Worm (Caenorhabditis elegans) whole organism, L1 larva: ENCODE measurements around the gene ptr-18.

ENCODE experiments used
- blmp-1 ChIP-seq: fragments of 150-350 bp; optimal IDR thresholded peaks from 2 replicates; lab custom pipeline; 2014; ENCODE audit warnings: missing biosample characterization, missing genetic modification characterization
- ceh-8 ChIP-seq: fragments of 200-800 bp; sonication (Bioruptor generic); optimal IDR thresholded peaks from 2 replicates; lab custom pipeline; 2018; ENCODE audit warnings: mild to moderate bottlenecking, missing genetic modification characterization, moderate library complexity, missing compliant biosample characterization
- ceh-82 ChIP-seq, 3 experiments: fragments of 150-350 bp in 1 of 3; sonication (generic microtip) in 2 of 3; optimal IDR thresholded peaks; 2 replicates each; lab custom pipeline; 2014 to 2017; ENCODE audit warnings: missing biosample characterization in 3 of 3, missing genetic modification characterization in 3 of 3
- ceh-88 ChIP-seq: fragments of 200-800 bp; sonication (Bioruptor generic); IDR thresholded peaks from 2 replicates; pipeline ENCODE4 v1.3.6; 2022; ENCODE audit warnings: missing genetic modification characterization, missing compliant biosample characterization
- dpl-1 ChIP-seq, 3 experiments: fragments of 150-350 bp in 2 of 3; sonication (generic microtip) in 1 of 3; optimal IDR thresholded peaks; 2 replicates each; lab custom pipeline; 2014 to 2017; ENCODE audit warnings: missing biosample characterization in 3 of 3, missing genetic modification characterization in 3 of 3, missing genetic modification reagents in 3 of 3
- dsc-1 ChIP-seq: sonication (generic microtip); optimal IDR thresholded peaks from 2 replicates; lab custom pipeline; 2016; ENCODE audit warnings: mild to moderate bottlenecking, missing genetic modification characterization, missing compliant biosample characterization
- efl-1 ChIP-seq, 4 experiments: fragments of 150-350 bp; optimal IDR thresholded peaks in 3 of 4; peaks in 1 of 4; 1 replicate in 1 of 4; 2 replicates in 3 of 4; lab custom pipeline; 2014; ENCODE audit warnings: missing biosample characterization in 2 of 4, missing genetic modification characterization in 2 of 4, missing genetic modification reagents in 2 of 4
- elt-2 ChIP-seq: sonication (generic microtip); optimal IDR thresholded peaks from 2 replicates; lab custom pipeline; 2016; ENCODE audit warnings: missing genetic modification characterization, mild to moderate bottlenecking, inconsistent platforms, missing compliant biosample characterization, missing genetic modification reagents
- ets-5 ChIP-seq: fragments of 200-800 bp; sonication (Bioruptor generic); IDR thresholded peaks from 2 replicates; pipeline ENCODE4 v1.3.6; 2022; ENCODE audit warnings: missing genetic modification characterization, missing compliant biosample characterization
- fkh-8 ChIP-seq: sonication (generic microtip); optimal IDR thresholded peaks from 2 replicates; lab custom pipeline; 2016; ENCODE audit warnings: mild to moderate bottlenecking, missing genetic modification characterization, missing compliant biosample characterization
- grh-1 ChIP-seq: fragments of 200-800 bp; sonication (Bioruptor generic); IDR thresholded peaks from 2 replicates; pipeline ENCODE4 v1.3.6; 2022; ENCODE audit warnings: missing genetic modification reagents, missing genetic modification characterization, missing compliant biosample characterization
- irx-1 ChIP-seq: sonication (generic microtip); optimal IDR thresholded peaks from 2 replicates; lab custom pipeline; 2016; ENCODE audit warnings: missing genetic modification characterization, missing compliant biosample characterization
- isw-1 ChIP-seq: fragments of 200-800 bp; sonication (Bioruptor generic); IDR thresholded peaks from 2 replicates; pipeline ENCODE4 v1.3.6; 2022; ENCODE audit warnings: missing genetic modification characterization, missing compliant biosample characterization
- jun-1 ChIP-seq: fragments of 150-350 bp; optimal IDR thresholded peaks from 2 replicates; lab custom pipeline; 2014; ENCODE audit warnings: missing biosample characterization, missing genetic modification reagents, missing genetic modification characterization
- lin-14 ChIP-seq: fragments of 200-800 bp; sonication (Bioruptor generic); optimal IDR thresholded peaks from 2 replicates; lab custom pipeline; 2018; ENCODE audit warnings: mild to moderate bottlenecking, missing genetic modification characterization, moderate library complexity, missing compliant biosample characterization
- lin-35 ChIP-seq, 2 experiments: fragments of 150-350 bp; optimal IDR thresholded peaks; 2 replicates each; lab custom pipeline; 2014; ENCODE audit warnings: missing biosample characterization in 2 of 2, missing genetic modification characterization in 2 of 2, missing genetic modification reagents in 2 of 2
- lin-39 ChIP-seq: fragments of 150-350 bp; optimal IDR thresholded peaks from 2 replicates; lab custom pipeline; 2014; ENCODE audit warnings: missing biosample characterization, missing genetic modification reagents, missing genetic modification characterization
- lsy-2 ChIP-seq, 2 experiments: fragments of 150-350 bp; optimal IDR thresholded peaks; 2 replicates each; lab custom pipeline; 2014; ENCODE audit warnings: missing biosample characterization in 2 of 2, missing genetic modification characterization in 2 of 2
- mab-9 ChIP-seq: fragments of 200-800 bp; sonication (Bioruptor generic); IDR thresholded peaks from 2 replicates; pipeline ENCODE4 v1.3.6; 2022; ENCODE audit warnings: missing genetic modification reagents, missing genetic modification characterization, missing compliant biosample characterization
- mep-1 ChIP-seq: fragments of 150-350 bp; optimal IDR thresholded peaks from 2 replicates; lab custom pipeline; 2014; ENCODE audit warnings: missing biosample characterization, missing genetic modification characterization
- nhr-11 ChIP-seq: fragments of 150-350 bp; optimal IDR thresholded peaks from 2 replicates; lab custom pipeline; 2014; ENCODE audit warnings: missing biosample characterization, missing genetic modification characterization
- nhr-19 ChIP-seq: fragments of 200-800 bp; sonication (Bioruptor generic); conservative IDR thresholded peaks from 2 replicates; pipeline ENCODE4 v1.3.6; 2022; ENCODE audit warnings: missing genetic modification characterization, missing compliant biosample characterization
- nhr-20 ChIP-seq: sonication (generic microtip); optimal IDR thresholded peaks from 2 replicates; lab custom pipeline; 2016; ENCODE audit warnings: mild to moderate bottlenecking, missing genetic modification characterization, missing compliant biosample characterization
- nhr-47 ChIP-seq: sonication (generic microtip); optimal IDR thresholded peaks from 2 replicates; lab custom pipeline; 2016; ENCODE audit warnings: mild to moderate bottlenecking, missing genetic modification characterization, moderate library complexity, missing compliant biosample characterization
- nhr-71 ChIP-seq: sonication (generic microtip); optimal IDR thresholded peaks from 2 replicates; lab custom pipeline; 2016; ENCODE audit warnings: mild to moderate bottlenecking, missing genetic modification characterization, moderate library complexity, missing compliant biosample characterization
- nhr-85 ChIP-seq: sonication (generic microtip); peaks from one replicate; lab custom pipeline; 2016; ENCODE audit warnings: missing genetic modification characterization, inconsistent platforms, missing compliant biosample characterization
- nhr-90 ChIP-seq: sonication (generic microtip); optimal IDR thresholded peaks from 2 replicates; lab custom pipeline; 2016; ENCODE audit warnings: mild to moderate bottlenecking, missing genetic modification characterization, missing compliant biosample characterization; ENCODE audit not compliant: poor library complexity
- pag-3 ChIP-seq: sonication (generic microtip); optimal IDR thresholded peaks from 2 replicates; lab custom pipeline; 2017; ENCODE audit warnings: missing genetic modification characterization, mild to moderate bottlenecking, missing compliant biosample characterization, antibody characterized with exemption, borderline replicate concordance; ENCODE audit not compliant: insufficient read depth
- rnt-1 ChIP-seq: sonication (generic microtip); optimal IDR thresholded peaks from 2 replicates; lab custom pipeline; 2016; ENCODE audit warnings: mild to moderate bottlenecking, missing genetic modification characterization, moderate library complexity, missing compliant biosample characterization
- snu-23 ChIP-seq: sonication (generic microtip); optimal IDR thresholded peaks from 2 replicates; lab custom pipeline; 2016; ENCODE audit warnings: missing genetic modification characterization, missing compliant biosample characterization
- swsn-7 ChIP-seq: sonication (generic microtip); optimal IDR thresholded peaks from 2 replicates; lab custom pipeline; 2016; ENCODE audit warnings: missing genetic modification characterization, missing compliant biosample characterization
- tbx-2 ChIP-seq: sonication (generic microtip); optimal IDR thresholded peaks from 2 replicates; lab custom pipeline; 2016; ENCODE audit warnings: missing genetic modification characterization, missing compliant biosample characterization
- unc-86 ChIP-seq: sonication (generic microtip); optimal IDR thresholded peaks from 2 replicates; lab custom pipeline; 2016; ENCODE audit warnings: missing genetic modification characterization, missing compliant biosample characterization
- unc-98 ChIP-seq: fragments of 200-800 bp; sonication (Bioruptor generic); IDR thresholded peaks from 2 replicates; pipeline ENCODE4 v1.3.6; 2022; ENCODE audit warnings: missing genetic modification characterization, missing compliant biosample characterization
- xbp-1 ChIP-seq: sonication (generic microtip); optimal IDR thresholded peaks from 2 replicates; lab custom pipeline; 2016; ENCODE audit warnings: missing genetic modification characterization, missing compliant biosample characterization
- zip-4 ChIP-seq: fragments of 200-800 bp; sonication (Bioruptor generic); optimal IDR thresholded peaks from 2 replicates; lab custom pipeline; 2018; ENCODE audit warnings: mild to moderate bottlenecking, missing genetic modification characterization, moderate library complexity, missing compliant biosample characterization
- ztf-11 ChIP-seq, 2 experiments: sonication (generic microtip); optimal IDR thresholded peaks; 2 replicates each; lab custom pipeline; 2016 to 2017; ENCODE audit warnings: missing genetic modification characterization in 2 of 2, missing biosample characterization in 1 of 2, missing compliant biosample characterization in 1 of 2

The ptr-18 gene

DNA sequence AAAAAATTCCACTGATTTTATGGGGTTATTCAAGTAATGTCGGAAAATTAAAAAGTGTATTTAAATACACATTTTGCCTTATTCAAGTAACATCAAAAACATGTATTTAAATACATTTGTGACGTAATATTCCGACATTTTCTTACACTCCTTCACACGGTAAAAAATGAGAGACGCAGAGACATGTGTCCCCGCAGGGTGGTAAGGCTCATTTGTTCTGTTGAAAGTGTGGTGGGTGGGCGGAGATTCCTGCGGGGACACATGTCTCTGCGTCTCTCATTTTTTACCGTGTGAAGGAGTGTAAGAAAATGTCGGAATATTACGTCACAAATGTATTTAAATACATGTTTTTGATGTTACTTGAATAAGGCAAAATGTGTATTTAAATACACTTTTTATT, 51.0 kb downstream of the ptr-18 start:
- TF ChIP-seq lin-35 (GFP tag; optimal IDR thresholded peaks at IDR 0.05; lab: Kevin White, UChicago) (peak; percentile 6 to 32), jun-1 (peak; percentile 19), nhr-90 (peak; percentile 66), efl-1 (optimal IDR thresholded peaks at IDR 0.05; lab: Kevin White, UChicago) (peak; percentile 19 to 47), efl-1 (GFP tag; optimal IDR thresholded peaks at IDR 0.05 in 1 of 2; lab: Kevin White, UChicago) (peak; percentile 25 to 80), ceh-8 (GFP tag; lab: Kevin White, UChicago) (peak; percentile 57), lin-39 (tag; lab: Kevin White, UChicago) (peak; percentile 10), nhr-20 (peak; percentile 38), snu-23 (GFP tag; lab: Kevin White, UChicago) (peak; percentile 51), rnt-1 (tag; lab: Kevin White, UChicago) (peak; percentile 79), dsc-1 (peak; percentile 59), unc-86 (tag; lab: Kevin White, UChicago) (peak; percentile 63), mab-9 (GFP tag; lab: Robert Waterston, UW) (peak; percentile 90), ceh-88 (peak; percentile 69), mep-1 (tag; lab: Kevin White, UChicago) (peak; percentile 22), dpl-1 (GFP tag; optimal IDR thresholded peaks at IDR 0.05; lab: Kevin White, UChicago) (peak in 2 of 3 experiments; percentile 0 to 14), ztf-11 (tag; optimal IDR thresholded peaks at IDR 0.05; lab: Kevin White, UChicago) (peak in 1 of 2 experiments; percentile 21), lsy-2 (tag; optimal IDR thresholded peaks at IDR 0.05; lab: Kevin White, UChicago) (peak; percentile 40 to 49), xbp-1 (peak; percentile 73), grh-1 (GFP tag; lab: Robert Waterston, UW) (peak; percentile 94), swsn-7 (tag; lab: Kevin White, UChicago) (peak; percentile 97), nhr-11 (tag; lab: Kevin White, UChicago) (peak; percentile 18), lin-14 (GFP tag; lab: Kevin White, UChicago) (peak; percentile 72), nhr-85 (tag; lab: Kevin White, UChicago) (peak; percentile 83), ceh-82 (tag; optimal IDR thresholded peaks at IDR 0.05; lab: Kevin White, UChicago) (peak; percentile 2 to 55 (median 37)), zip-4 (GFP tag; lab: Kevin White, UChicago) (peak; percentile 0), fkh-8 (tag; lab: Kevin White, UChicago) (peak; percentile 59), elt-2 (tag; lab: Kevin White, UChicago) (peak; percentile 47), tbx-2 (tag; lab: Kevin White, UChicago) (peak; percentile 72), nhr-71 (peak; percentile 83), nhr-47 (tag; lab: Kevin White, UChicago) (peak; percentile 92), irx-1 (tag; lab: Kevin White, UChicago) (peak; percentile 52), unc-98 (GFP tag; lab: Robert Waterston, UW) (peak; percentile 61), nhr-19 (peak; percentile 90), isw-1 (peak; percentile 80)

DNA sequence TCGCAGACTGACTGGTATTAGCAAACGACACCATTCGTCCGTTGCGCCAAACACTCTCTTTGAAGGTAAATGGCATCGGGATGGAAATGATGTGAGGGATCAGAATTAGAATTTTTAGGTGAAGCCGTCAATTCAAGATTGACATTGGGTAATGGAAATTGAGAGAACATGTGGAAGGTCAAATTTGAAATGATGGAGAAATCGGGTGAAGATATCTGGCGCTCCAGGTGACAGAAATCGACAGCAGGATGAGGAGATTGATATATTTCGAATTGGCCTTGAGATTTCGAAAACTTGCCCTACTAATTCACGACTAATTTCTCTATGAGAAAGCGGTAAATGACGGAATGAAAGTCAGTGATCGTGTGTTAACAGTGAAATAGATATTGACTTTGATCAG, 57.2 kb downstream of the ptr-18 start:
- TF ChIP-seq ets-5 (GFP tag; lab: Robert Waterston, UW), result no peak
- no peak for TF ChIP-seq efl-1 (optimal IDR thresholded peaks at IDR 0.05; lab: Kevin White, UChicago)
- TF ChIP-seq efl-1 (GFP tag; optimal IDR thresholded peaks at IDR 0.05 in 1 of 2; lab: Kevin White, UChicago), result peak in 1 of 2 experiments; percentile 4
- TF ChIP-seq blmp-1, result peak; percentile 76

DNA sequence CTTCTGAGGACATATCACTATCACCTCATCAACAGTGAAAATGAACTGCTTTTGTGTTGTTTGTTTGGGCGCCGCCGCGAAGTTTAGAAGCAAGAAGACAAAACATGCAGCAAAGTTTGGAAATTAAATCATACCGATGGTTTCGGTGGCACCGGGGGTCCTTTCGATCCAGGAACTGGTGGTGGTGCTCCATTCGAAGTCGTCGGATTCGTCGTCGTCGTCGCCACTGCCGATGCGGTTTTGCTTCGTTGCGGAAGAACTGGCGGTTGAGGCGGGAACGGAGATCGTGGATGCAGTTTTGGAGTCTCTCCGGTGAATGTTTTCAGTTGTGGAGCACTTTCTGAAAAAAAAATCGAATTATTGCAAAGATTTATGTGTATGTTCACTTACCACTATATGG, 58.2 kb downstream of the ptr-18 start:
- TF ChIP-seq efl-1 (optimal IDR thresholded peaks at IDR 0.05; lab: Kevin White, UChicago) (no peak), efl-1 (GFP tag; optimal IDR thresholded peaks at IDR 0.05 in 1 of 2; lab: Kevin White, UChicago) (peak in 1 of 2 experiments; percentile 82), mab-9 (GFP tag; lab: Robert Waterston, UW) (no peak), mep-1 (tag; lab: Kevin White, UChicago) (no peak), pag-3 (tag; lab: Kevin White, UChicago) (no peak), lin-35 (GFP tag; optimal IDR thresholded peaks at IDR 0.05; lab: Kevin White, UChicago) (no peak), swsn-7 (tag; lab: Kevin White, UChicago) (no peak)
- TF ChIP-seq, all 84 proteins: peak for 1
